Fruit fly (Drosophila melanogaster) whole organism, embryonic: Measurements from ENCODE around the gene Sec61alpha.

Experiments used
- Ada2b ChIP-seq: fragments of 200-800 bp; sonication (Bioruptor generic); IDR thresholded peaks from 2 replicates; pipeline ENCODE4 v1.3.6; 2022; ENCODE audit warnings: missing biosample characterization, missing genetic modification characterization
- Aef1 ChIP-seq: fragments of 200-800 bp; sonication (Bioruptor generic); IDR thresholded peaks from 3 replicates; pipeline ENCODE4 v1.3.6; 2022; ENCODE audit warnings: missing biosample characterization, missing genetic modification characterization
- Asciz ChIP-seq: fragments of 200-800 bp; sonication (Bioruptor generic); optimal IDR thresholded peaks from 2 replicates; lab custom pipeline; 2017; ENCODE audit warnings: missing biosample characterization, mild to moderate bottlenecking, missing genetic modification characterization, missing genetic modification reagents
- CG10462 ChIP-seq: fragments of 200-800 bp; sonication (Bioruptor generic); optimal IDR thresholded peaks from 2 replicates; lab custom pipeline; 2016; ENCODE audit warnings: missing biosample characterization, missing genetic modification characterization
- CG10959 ChIP-seq: fragments of 200-800 bp; sonication (Bioruptor generic); IDR thresholded peaks from 2 replicates; pipeline ENCODE4 v1.3.6; 2022; ENCODE audit warnings: missing biosample characterization, missing genetic modification characterization
- CG11398 ChIP-seq: fragments of 200-800 bp; sonication (Bioruptor generic); optimal IDR thresholded peaks from 2 replicates; lab custom pipeline; 2016; ENCODE audit warnings: missing biosample characterization, missing genetic modification characterization
- CG11696 ChIP-seq: fragments of 200-800 bp; sonication (Bioruptor generic); IDR thresholded peaks from 2 replicates; pipeline ENCODE4 v1.3.6; 2022; ENCODE audit warnings: missing biosample characterization, missing genetic modification characterization
- CG13123 ChIP-seq: fragments of 200-800 bp; sonication (Bioruptor generic); optimal IDR thresholded peaks from 2 replicates; lab custom pipeline; 2016; ENCODE audit warnings: missing biosample characterization, missing genetic modification characterization
- CG13424 ChIP-seq: fragments of 200-800 bp; sonication (Bioruptor generic); optimal IDR thresholded peaks from 2 replicates; lab custom pipeline; 2019; ENCODE audit warnings: missing biosample characterization, mild to moderate bottlenecking, missing genetic modification characterization, moderate library complexity
- CG14667 ChIP-seq: fragments of 200-800 bp; sonication (Bioruptor generic); IDR thresholded peaks from 2 replicates; pipeline ENCODE4 v1.3.6; 2022; ENCODE audit warnings: missing biosample characterization, missing genetic modification characterization
- CG1647 ChIP-seq: fragments of 200-800 bp; sonication (Bioruptor generic); optimal IDR thresholded peaks from 3 replicates; lab custom pipeline; 2016; ENCODE audit warnings: missing biosample characterization, missing genetic modification characterization
- CG16813 ChIP-seq: fragments of 200-800 bp; sonication (Bioruptor generic); IDR thresholded peaks from 3 replicates; pipeline ENCODE4 v1.3.6; 2022; ENCODE audit warnings: missing biosample characterization, missing genetic modification characterization; ENCODE audit not compliant: partially characterized antibody
- CG1832 ChIP-seq: fragments of 200-800 bp; sonication (Bioruptor generic); optimal IDR thresholded peaks from 2 replicates; lab custom pipeline; 2017; ENCODE audit warnings: missing biosample characterization, mild to moderate bottlenecking, missing genetic modification characterization, inconsistent platforms
- CG18476 ChIP-seq: fragments of 200-800 bp; sonication (Bioruptor generic); optimal IDR thresholded peaks from 2 replicates; lab custom pipeline; 2016; ENCODE audit warnings: missing biosample characterization, mild to moderate bottlenecking, missing genetic modification characterization
- CG30431 ChIP-seq: fragments of 200-800 bp; sonication (Bioruptor generic); optimal IDR thresholded peaks from 2 replicates; lab custom pipeline; 2017; ENCODE audit warnings: missing biosample characterization, missing genetic modification characterization
- CG32767 ChIP-seq: fragments of 200-800 bp; sonication (Bioruptor generic); IDR thresholded peaks from 2 replicates; pipeline ENCODE4 v1.3.6; 2022; ENCODE audit warnings: missing biosample characterization, missing genetic modification characterization
- CG32772 ChIP-seq: fragments of 200-800 bp; sonication (Bioruptor generic); IDR thresholded peaks from 2 replicates; pipeline ENCODE4 v1.3.6; 2022; ENCODE audit warnings: missing biosample characterization, missing genetic modification characterization
- CG34376 ChIP-seq: fragments of 200-800 bp; sonication (Bioruptor generic); optimal IDR thresholded peaks from 2 replicates; lab custom pipeline; 2018; ENCODE audit warnings: missing biosample characterization, mild to moderate bottlenecking, missing genetic modification characterization
- CG3847 ChIP-seq: fragments of 200-800 bp; sonication (Bioruptor generic); IDR thresholded peaks from 2 replicates; pipeline ENCODE4 v1.3.6; 2022; ENCODE audit warnings: missing biosample characterization, missing genetic modification characterization
- CG4707 ChIP-seq: fragments of 200-800 bp; sonication (Bioruptor generic); optimal IDR thresholded peaks from 2 replicates; lab custom pipeline; 2018; ENCODE audit warnings: missing biosample characterization, mild to moderate bottlenecking, missing genetic modification characterization, moderate library complexity
- CG4730 ChIP-seq: fragments of 200-800 bp; sonication (Bioruptor generic); IDR thresholded peaks from 2 replicates; pipeline ENCODE4 v1.3.6; 2022; ENCODE audit warnings: missing biosample characterization, missing genetic modification characterization
- CG6175 ChIP-seq: fragments of 200-800 bp; sonication (Bioruptor generic); IDR thresholded peaks from 3 replicates; pipeline ENCODE4 v1.3.6; 2022; ENCODE audit warnings: missing biosample characterization, missing genetic modification characterization
- CG6683 ChIP-seq: fragments of 200-800 bp; sonication (Bioruptor generic); optimal IDR thresholded peaks from 2 replicates; lab custom pipeline; 2017; ENCODE audit warnings: missing biosample characterization, mild to moderate bottlenecking, missing genetic modification characterization, missing genetic modification reagents
- CG6765 ChIP-seq: fragments of 200-800 bp; sonication (Bioruptor generic); optimal IDR thresholded peaks from 3 replicates; lab custom pipeline; 2017; ENCODE audit warnings: missing biosample characterization, mild to moderate bottlenecking, missing genetic modification characterization
- CG6854 ChIP-seq: fragments of 200-800 bp; sonication (Bioruptor generic); optimal IDR thresholded peaks from 3 replicates; lab custom pipeline; 2017; ENCODE audit warnings: missing biosample characterization, mild to moderate bottlenecking, missing genetic modification characterization
- CG7745 ChIP-seq: fragments of 200-800 bp; sonication (Bioruptor generic); optimal IDR thresholded peaks from 2 replicates; lab custom pipeline; 2018; ENCODE audit warnings: missing biosample characterization, mild to moderate bottlenecking, missing genetic modification characterization, moderate library complexity
- CG7839 ChIP-seq: fragments of 200-800 bp; sonication (Bioruptor generic); optimal IDR thresholded peaks from 3 replicates; lab custom pipeline; 2018; ENCODE audit warnings: missing biosample characterization, mild to moderate bottlenecking, missing genetic modification characterization, moderate library complexity
- CG8089 ChIP-seq: fragments of 200-800 bp; sonication (Bioruptor generic); optimal IDR thresholded peaks from 3 replicates; lab custom pipeline; 2016; ENCODE audit warnings: missing biosample characterization, missing genetic modification characterization
- Dip3 ChIP-seq: fragments of 200-800 bp; sonication (Bioruptor generic); optimal IDR thresholded peaks from 3 replicates; lab custom pipeline; 2016; ENCODE audit warnings: missing biosample characterization, missing genetic modification characterization
- Hand ChIP-seq: fragments of 200-800 bp; sonication (Bioruptor generic); optimal IDR thresholded peaks from 2 replicates; lab custom pipeline; 2017; ENCODE audit warnings: mild to moderate bottlenecking, missing biosample characterization, missing genetic modification reagents, missing genetic modification characterization
- Lim3 ChIP-seq: fragments of 200-800 bp; sonication (Bioruptor generic); IDR thresholded peaks from 2 replicates; pipeline ENCODE4 v1.3.6; 2022; ENCODE audit warnings: missing biosample characterization, missing genetic modification characterization
- MTF-1 ChIP-seq: fragments of 200-800 bp; sonication (Bioruptor generic); optimal IDR thresholded peaks from 2 replicates; lab custom pipeline; 2018; ENCODE audit warnings: missing biosample characterization, mild to moderate bottlenecking, missing genetic modification characterization, borderline replicate concordance
- NC2β ChIP-seq: fragments of 200-800 bp; sonication (Bioruptor generic); optimal IDR thresholded peaks from 2 replicates; lab custom pipeline; 2016; ENCODE audit warnings: missing biosample characterization, missing genetic modification characterization
- Optix ChIP-seq: fragments of 200-800 bp; sonication (Bioruptor generic); IDR thresholded peaks from 3 replicates; pipeline ENCODE4 v1.3.6; 2022; ENCODE audit warnings: missing biosample characterization, missing genetic modification characterization
- Rx ChIP-seq: fragments of 200-800 bp; sonication (Bioruptor generic); IDR thresholded peaks from 2 replicates; pipeline ENCODE4 v1.3.6; 2022; ENCODE audit warnings: missing biosample characterization, missing genetic modification characterization
- Xrp1 ChIP-seq: fragments of 200-800 bp; sonication (Bioruptor generic); IDR thresholded peaks from 2 replicates; pipeline ENCODE4 v1.3.6; 2022; ENCODE audit warnings: missing biosample characterization, missing genetic modification characterization
- ara ChIP-seq: fragments of 200-800 bp; sonication (Bioruptor generic); IDR thresholded peaks from 2 replicates; pipeline ENCODE4 v1.3.6; 2022; ENCODE audit warnings: missing biosample characterization, missing genetic modification characterization
- ase ChIP-seq: fragments of 200-800 bp; sonication (Bioruptor generic); IDR thresholded peaks from 3 replicates; pipeline ENCODE4 v1.3.6; 2022; ENCODE audit warnings: missing biosample characterization, missing genetic modification characterization
- ash1 ChIP-seq: fragments of 200-800 bp; sonication (Bioruptor generic); optimal IDR thresholded peaks from 2 replicates; lab custom pipeline; 2018; ENCODE audit warnings: missing biosample characterization, mild to moderate bottlenecking, missing genetic modification characterization
- ato ChIP-seq: fragments of 200-800 bp; sonication (Bioruptor generic); IDR thresholded peaks from 2 replicates; pipeline ENCODE4 v1.3.6; 2022; ENCODE audit warnings: missing biosample characterization, missing genetic modification characterization; ENCODE audit not compliant: partially characterized antibody
- az2 ChIP-seq: fragments of 200-800 bp; sonication (Bioruptor generic); optimal IDR thresholded peaks from 3 replicates; lab custom pipeline; 2016; ENCODE audit warnings: missing biosample characterization, missing genetic modification characterization
- bowl ChIP-seq: fragments of 200-800 bp; sonication (Bioruptor generic); IDR thresholded peaks from 2 replicates; pipeline ENCODE4 v1.3.6; 2022; ENCODE audit warnings: missing biosample characterization, missing genetic modification characterization
- dati ChIP-seq: fragments of 200-800 bp; sonication (Bioruptor generic); IDR thresholded peaks from 2 replicates; pipeline ENCODE4 v1.3.6; 2022; ENCODE audit warnings: missing biosample characterization, missing genetic modification characterization
- eve ChIP-seq, 2 experiments: fragments of >200 bp; optimal IDR thresholded peaks; 2 replicates each; lab custom pipeline; 2017; ENCODE audit warnings: missing biosample characterization in 2 of 2, missing genetic modification characterization in 2 of 2
- gcm ChIP-seq: fragments of 200-800 bp; sonication (Bioruptor generic); optimal IDR thresholded peaks from 2 replicates; lab custom pipeline; 2019; ENCODE audit warnings: missing biosample characterization, mild to moderate bottlenecking, missing genetic modification characterization, moderate library complexity
- pho ChIP-seq: fragments of 200-800 bp; sonication (Bioruptor generic); optimal IDR thresholded peaks from 2 replicates; lab custom pipeline; 2016; ENCODE audit warnings: missing biosample characterization, missing genetic modification characterization
- ro ChIP-seq: fragments of 200-800 bp; sonication (Bioruptor generic); IDR thresholded peaks from 2 replicates; pipeline ENCODE4 v1.3.6; 2022; ENCODE audit warnings: missing biosample characterization, missing genetic modification characterization
- sens-2 ChIP-seq: fragments of 200-800 bp; sonication (Bioruptor generic); IDR thresholded peaks from 2 replicates; pipeline ENCODE4 v1.3.6; 2022; ENCODE audit warnings: missing biosample characterization, missing genetic modification characterization
- tna ChIP-seq: fragments of 200-800 bp; sonication (Bioruptor generic); IDR thresholded peaks from 2 replicates; pipeline ENCODE4 v1.3.6; 2022; ENCODE audit warnings: missing biosample characterization, missing genetic modification characterization; ENCODE audit not compliant: partially characterized antibody
- trh ChIP-seq: fragments of 200-800 bp; sonication (Bioruptor generic); optimal IDR thresholded peaks from 2 replicates; lab custom pipeline; 2016; ENCODE audit warnings: missing biosample characterization, missing genetic modification characterization
- unc-4 ChIP-seq: fragments of 200-800 bp; sonication (Bioruptor generic); IDR thresholded peaks from 2 replicates; pipeline ENCODE4 v1.3.6; 2022; ENCODE audit warnings: missing biosample characterization, missing genetic modification characterization; ENCODE audit not compliant: partially characterized antibody
- zen ChIP-seq: fragments of 200-800 bp; sonication (Bioruptor generic); optimal IDR thresholded peaks from 3 replicates; lab custom pipeline; 2018; ENCODE audit warnings: missing biosample characterization, mild to moderate bottlenecking, missing genetic modification characterization, moderate library complexity

The Sec61alpha gene

dm6 chr2L:6498448-6498847 is 18.1 kb upstream of the Sec61alpha start, which contains the start of gene CG31637 (continued):
- TF ChIP-seq CG6765 (peak; percentile 23), CG1832 (GFP tag; lab: Kevin White, UChicago) (no peak), CG4730 (no peak), pho (peak; percentile 3), zen (tag; lab: Kevin White, UChicago) (no peak), CG1647 (GFP tag; lab: Kevin White, UChicago) (no peak), CG11398 (GFP tag; lab: Kevin White, UChicago) (no peak), CG3847 (GFP tag; lab: Robert Waterston, UW) (peak; percentile 42; the same call in 1 of the 2 replicates), ro (GFP tag; lab: Robert Waterston, UW) (no peak), Dip3 (GFP tag; lab: Kevin White, UChicago) (no peak), CG30431 (GFP tag; lab: Kevin White, UChicago) (no peak), CG14667 (GFP tag; lab: Robert Waterston, UW) (no peak), CG16813 (GFP tag; lab: Robert Waterston, UW) (0 out of 3 replicates have a peak, but pooled peaks have one; percentile 25), sens-2 (GFP tag; lab: Robert Waterston, UW) (no peak), Asciz (GFP tag; lab: Kevin White, UChicago) (no peak), Rx (GFP tag; lab: Robert Waterston, UW) (no peak), CG4707 (GFP tag; lab: Kevin White, UChicago) (peak; percentile 34), tna (peak; percentile 43; the same call in 1 of the 2 replicates), CG8089 (peak; percentile 2), ash1 (no peak), MTF-1 (no peak), CG6854 (no peak), CG7745 (tag; lab: Kevin White, UChicago) (no peak), CG11696 (no peak), unc-4 (GFP tag; lab: Robert Waterston, UW) (no peak), CG13424 (tag; lab: Kevin White, UChicago) (no peak), CG32772 (GFP tag; lab: Robert Waterston, UW) (no peak), CG18476 (GFP tag; lab: Kevin White, UChicago) (no peak), bowl (GFP tag; lab: Robert Waterston, UW) (no peak), trh (no peak), gcm (GFP tag; lab: Kevin White, UChicago) (no peak), CG10959 (GFP tag; lab: Robert Waterston, UW) (no peak), ase (GFP tag; lab: Robert Waterston, UW) (no peak), CG7839 (tag; lab: Kevin White, UChicago) (peak; percentile 12), az2 (GFP tag; lab: Kevin White, UChicago) (no peak), NC2β (peak; percentile 37), Hand (no peak), ara (peak; percentile 45), Lim3 (GFP tag; lab: Robert Waterston, UW) (no peak), Aef1 (no peak), CG34376 (GFP tag; lab: Kevin White, UChicago) (peak; percentile 55), CG6683 (GFP tag; lab: Kevin White, UChicago) (no peak), Optix (GFP tag; lab: Robert Waterston, UW) (no peak), eve (GFP tag; optimal IDR thresholded peaks at IDR 0.05; lab: Kevin White, UChicago) (no peak), Xrp1 (GFP tag; lab: Robert Waterston, UW) (peak; percentile 17; the same call in 1 of the 2 replicates), Ada2b (GFP tag; lab: Robert Waterston, UW) (no peak), CG32767 (GFP tag; lab: Robert Waterston, UW) (no peak), ato (GFP tag; lab: Robert Waterston, UW) (no peak), CG6175 (GFP tag; lab: Robert Waterston, UW) (no peak), CG13123 (GFP tag; lab: Kevin White, UChicago) (no peak), CG10462 (GFP tag; lab: Kevin White, UChicago) (no peak), dati (GFP tag; lab: Robert Waterston, UW) (no peak)
